Fruit fly (Drosophila melanogaster) whole organism, embryonic: ENCODE measurements around the gene Chpf.

Source experiments
- Abd-B ChIP-seq: fragments of 200-800 bp; sonication (Bioruptor generic); optimal IDR thresholded peaks from 2 replicates; lab custom pipeline; 2018; ENCODE audit warnings: missing biosample characterization, mild to moderate bottlenecking, missing genetic modification characterization, moderate library complexity
- Atf-2 ChIP-seq: fragments of 200-800 bp; sonication (Bioruptor generic); optimal IDR thresholded peaks from 2 replicates; lab custom pipeline; 2016; ENCODE audit warnings: missing biosample characterization, missing genetic modification characterization
- BEAF-32 ChIP-seq: fragments of 200-800 bp; sonication (Bioruptor generic); optimal IDR thresholded peaks from 3 replicates; lab custom pipeline; 2017; ENCODE audit warnings: missing biosample characterization, missing genetic modification characterization, mild to moderate bottlenecking, moderate library complexity, missing genetic modification reagents
- Bgb ChIP-seq: fragments of 200-800 bp; sonication (Bioruptor generic); IDR thresholded peaks from 2 replicates; pipeline ENCODE4 v1.3.6; 2022; ENCODE audit warnings: missing biosample characterization, missing genetic modification characterization; ENCODE audit not compliant: partially characterized antibody
- Blimp-1 ChIP-seq: fragments of 200-800 bp; sonication (Bioruptor generic); optimal IDR thresholded peaks from 3 replicates; lab custom pipeline; 2018; ENCODE audit warnings: missing biosample characterization, missing genetic modification characterization, mild to moderate bottlenecking, moderate library complexity, missing genetic modification reagents
- CG10209 ChIP-seq: fragments of 200-800 bp; sonication (Bioruptor generic); optimal IDR thresholded peaks from 3 replicates; lab custom pipeline; 2017; ENCODE audit warnings: missing biosample characterization, mild to moderate bottlenecking, missing genetic modification characterization, missing genetic modification reagents
- CG10267 ChIP-seq: fragments of 200-800 bp; sonication (Bioruptor generic); optimal IDR thresholded peaks from 2 replicates; lab custom pipeline; 2018; ENCODE audit warnings: missing biosample characterization, mild to moderate bottlenecking, missing genetic modification characterization, moderate library complexity
- CG11093 ChIP-seq: fragments of 200-800 bp; sonication (Bioruptor generic); IDR thresholded peaks from 3 replicates; pipeline ENCODE4 v1.3.6; 2022; ENCODE audit warnings: missing biosample characterization, missing genetic modification characterization
- CG11504 ChIP-seq: fragments of 200-800 bp; sonication (Bioruptor generic); optimal IDR thresholded peaks from 3 replicates; lab custom pipeline; 2019; ENCODE audit warnings: missing biosample characterization, mild to moderate bottlenecking, missing genetic modification characterization, moderate library complexity
- CG12659 ChIP-seq: fragments of 200-800 bp; sonication (Bioruptor generic); optimal IDR thresholded peaks from 3 replicates; lab custom pipeline; 2017; ENCODE audit warnings: mild to moderate bottlenecking, missing biosample characterization, missing genetic modification reagents, missing genetic modification characterization
- CG14710 ChIP-seq: fragments of 200-800 bp; sonication (Bioruptor generic); optimal IDR thresholded peaks from 3 replicates; lab custom pipeline; 2019; ENCODE audit warnings: missing biosample characterization, mild to moderate bottlenecking, missing genetic modification characterization, moderate library complexity
- CG15269 ChIP-seq: fragments of 200-800 bp; sonication (Bioruptor generic); optimal IDR thresholded peaks from 2 replicates; lab custom pipeline; 2018; ENCODE audit warnings: missing biosample characterization, mild to moderate bottlenecking, missing genetic modification characterization, moderate library complexity
- CG15601 ChIP-seq: fragments of 200-800 bp; sonication (Bioruptor generic); optimal IDR thresholded peaks from 3 replicates; lab custom pipeline; 2019; ENCODE audit warnings: missing biosample characterization, mild to moderate bottlenecking, missing genetic modification characterization, moderate library complexity
- CG16863 ChIP-seq: fragments of 200-800 bp; sonication (Bioruptor generic); optimal IDR thresholded peaks from 3 replicates; lab custom pipeline; 2016; ENCODE audit warnings: missing biosample characterization, missing genetic modification characterization
- CG17385 ChIP-seq: fragments of 200-800 bp; sonication (Bioruptor generic); optimal IDR thresholded peaks from 3 replicates; lab custom pipeline; 2018; ENCODE audit warnings: missing biosample characterization, mild to moderate bottlenecking, missing genetic modification characterization
- CG18599 ChIP-seq: fragments of 200-800 bp; sonication (Bioruptor generic); optimal IDR thresholded peaks from 3 replicates; lab custom pipeline; 2017; ENCODE audit warnings: missing biosample characterization, missing genetic modification characterization, mild to moderate bottlenecking, moderate library complexity, missing genetic modification reagents
- CG2712 ChIP-seq: fragments of 200-800 bp; optimal IDR thresholded peaks from 3 replicates; lab custom pipeline; 2019; ENCODE audit warnings: missing biosample characterization, mild to moderate bottlenecking, missing genetic modification characterization, moderate library complexity
- CG33213 ChIP-seq: fragments of 200-800 bp; sonication (Bioruptor generic); optimal IDR thresholded peaks from 3 replicates; lab custom pipeline; 2016; ENCODE audit warnings: missing biosample characterization, missing genetic modification characterization
- CG4730 ChIP-seq: fragments of 200-800 bp; sonication (Bioruptor generic); IDR thresholded peaks from 2 replicates; pipeline ENCODE4 v1.3.6; 2022; ENCODE audit warnings: missing biosample characterization, missing genetic modification characterization
- CG6791 ChIP-seq: fragments of 200-800 bp; sonication (Bioruptor generic); IDR thresholded peaks from 3 replicates; pipeline ENCODE4 v1.3.6; 2022; ENCODE audit warnings: missing biosample characterization, missing genetic modification characterization; ENCODE audit not compliant: partially characterized antibody
- CG7271 ChIP-seq: fragments of 200-800 bp; sonication (Bioruptor generic); optimal IDR thresholded peaks from 2 replicates; lab custom pipeline; 2018; ENCODE audit warnings: missing biosample characterization, mild to moderate bottlenecking, missing genetic modification characterization, moderate library complexity
- CG7928 ChIP-seq: fragments of 200-800 bp; sonication (Bioruptor generic); optimal IDR thresholded peaks from 2 replicates; lab custom pipeline; 2017; ENCODE audit warnings: missing biosample characterization, mild to moderate bottlenecking, missing genetic modification characterization
- CG9215 ChIP-seq: fragments of 200-800 bp; sonication (Bioruptor generic); IDR thresholded peaks from 2 replicates; pipeline ENCODE4 v1.3.6; 2022; ENCODE audit warnings: missing biosample characterization, missing genetic modification characterization
- Dad ChIP-seq: fragments of 200-800 bp; sonication (Bioruptor generic); optimal IDR thresholded peaks from 3 replicates; lab custom pipeline; 2016; ENCODE audit warnings: missing biosample characterization, missing genetic modification characterization
- Doc3 ChIP-seq: fragments of 200-800 bp; sonication (Bioruptor generic); IDR thresholded peaks from 3 replicates; pipeline ENCODE4 v1.3.6; 2022; ENCODE audit warnings: missing biosample characterization, missing genetic modification characterization; ENCODE audit not compliant: partially characterized antibody
- Dp ChIP-seq: fragments of 200-800 bp; sonication (Bioruptor generic); optimal IDR thresholded peaks from 2 replicates; lab custom pipeline; 2018; ENCODE audit warnings: missing biosample characterization, mild to moderate bottlenecking, missing genetic modification characterization, moderate library complexity
- E2f2 ChIP-seq: fragments of 200-800 bp; sonication (Bioruptor generic); IDR thresholded peaks from 2 replicates; pipeline ENCODE4 v1.3.6; 2022; ENCODE audit warnings: missing biosample characterization, missing genetic modification characterization
- ERR ChIP-seq: fragments of 200-800 bp; sonication (Bioruptor generic); optimal IDR thresholded peaks from 2 replicates; lab custom pipeline; 2016; ENCODE audit warnings: missing biosample characterization, missing genetic modification characterization
- Fer1 ChIP-seq: fragments of 200-800 bp; sonication (Bioruptor generic); optimal IDR thresholded peaks from 2 replicates; lab custom pipeline; 2017; ENCODE audit warnings: missing biosample characterization, mild to moderate bottlenecking, missing genetic modification characterization
- Med ChIP-seq: fragments of 200-800 bp; sonication (Bioruptor generic); peaks from one replicate; lab custom pipeline; 2016; ENCODE audit warnings: missing biosample characterization, missing genetic modification characterization, mild to moderate bottlenecking, inconsistent platforms, moderate library complexity
- Rfx ChIP-seq: fragments of 200-800 bp; sonication (Bioruptor generic); IDR thresholded peaks from 2 replicates; pipeline ENCODE4 v1.3.6; 2022; ENCODE audit warnings: missing biosample characterization, missing genetic modification characterization
- Vsx1 ChIP-seq: fragments of 200-800 bp; sonication (Bioruptor generic); optimal IDR thresholded peaks from 2 replicates; lab custom pipeline; 2017; ENCODE audit warnings: missing biosample characterization, mild to moderate bottlenecking, missing genetic modification characterization, missing genetic modification reagents
- ci ChIP-seq: fragments of 200-800 bp; sonication (Bioruptor generic); IDR thresholded peaks from 3 replicates; pipeline ENCODE4 v1.3.6; 2022; ENCODE audit warnings: missing biosample characterization, missing genetic modification characterization
- dan ChIP-seq: fragments of 200-800 bp; sonication (Bioruptor generic); IDR thresholded peaks from 2 replicates; pipeline ENCODE4 v1.3.6; 2022; ENCODE audit warnings: missing biosample characterization, missing genetic modification characterization
- dm ChIP-seq: fragments of 200-800 bp; sonication (Bioruptor generic); optimal IDR thresholded peaks from 3 replicates; lab custom pipeline; 2016; ENCODE audit warnings: missing biosample characterization, missing genetic modification characterization
- dpn ChIP-seq, 2 experiments: fragments of 200-800 bp; sonication (Bioruptor generic); optimal IDR thresholded peaks; 3 replicates each; lab custom pipeline; 2016; ENCODE audit warnings: missing biosample characterization in 2 of 2, missing genetic modification characterization in 2 of 2
- gfzf ChIP-seq: fragments of 200-800 bp; sonication (Bioruptor generic); optimal IDR thresholded peaks from 2 replicates; lab custom pipeline; 2016; ENCODE audit warnings: missing biosample characterization, mild to moderate bottlenecking, missing genetic modification characterization, moderate library complexity
- grn ChIP-seq: fragments of 200-800 bp; sonication (Bioruptor generic); optimal IDR thresholded peaks from 3 replicates; lab custom pipeline; 2017; ENCODE audit warnings: missing biosample characterization, missing genetic modification characterization
- gsb ChIP-seq: fragments of 200-800 bp; sonication (Bioruptor generic); IDR thresholded peaks from 2 replicates; pipeline ENCODE4 v1.3.6; 2022; ENCODE audit warnings: missing biosample characterization, missing genetic modification characterization
- her ChIP-seq: fragments of 200-800 bp; sonication (Bioruptor generic); optimal IDR thresholded peaks from 2 replicates; lab custom pipeline; 2016; ENCODE audit warnings: missing biosample characterization, missing genetic modification characterization
- knrl ChIP-seq: fragments of 200-800 bp; sonication (Bioruptor generic); IDR thresholded peaks from 3 replicates; pipeline ENCODE4 v1.3.6; 2022; ENCODE audit warnings: missing biosample characterization, missing genetic modification characterization; ENCODE audit not compliant: partially characterized antibody
- lilli ChIP-seq: fragments of 200-800 bp; sonication (Bioruptor generic); optimal IDR thresholded peaks from 3 replicates; lab custom pipeline; 2016; ENCODE audit warnings: missing biosample characterization, missing genetic modification characterization
- nom ChIP-seq: fragments of 200-800 bp; sonication (Bioruptor generic); optimal IDR thresholded peaks from 2 replicates; lab custom pipeline; 2017; ENCODE audit warnings: missing biosample characterization, missing genetic modification characterization, mild to moderate bottlenecking, moderate library complexity, missing genetic modification reagents
- oc ChIP-seq: fragments of 200-800 bp; sonication (Bioruptor generic); optimal IDR thresholded peaks from 2 replicates; lab custom pipeline; 2018; ENCODE audit warnings: missing biosample characterization, mild to moderate bottlenecking, missing genetic modification characterization, moderate library complexity
- salm ChIP-seq: fragments of 200-800 bp; sonication (Bioruptor generic); optimal IDR thresholded peaks from 2 replicates; lab custom pipeline; 2018; ENCODE audit warnings: missing biosample characterization, mild to moderate bottlenecking, missing genetic modification characterization
- sens ChIP-seq: fragments of 200-800 bp; sonication (Bioruptor generic); peaks from one replicate; lab custom pipeline; 2016; ENCODE audit warnings: missing biosample characterization, missing genetic modification characterization
- sna ChIP-seq: fragments of 200-800 bp; sonication (Bioruptor generic); IDR thresholded peaks from 2 replicates; pipeline ENCODE4 v1.3.6; 2022; ENCODE audit warnings: missing biosample characterization, missing genetic modification characterization; ENCODE audit not compliant: partially characterized antibody
- sqz ChIP-seq: fragments of 200-800 bp; sonication (Bioruptor generic); optimal IDR thresholded peaks from 3 replicates; lab custom pipeline; 2018; ENCODE audit warnings: missing biosample characterization, mild to moderate bottlenecking, missing genetic modification characterization
- sug ChIP-seq: fragments of 200-800 bp; optimal IDR thresholded peaks from 2 replicates; lab custom pipeline; 2019; ENCODE audit warnings: missing biosample characterization, mild to moderate bottlenecking, missing genetic modification characterization, moderate library complexity
- trem ChIP-seq: fragments of 200-800 bp; optimal IDR thresholded peaks from 3 replicates; lab custom pipeline; 2019; ENCODE audit warnings: missing biosample characterization, mild to moderate bottlenecking, missing genetic modification characterization, moderate library complexity

Chpf gene

dm6 chrX:13128750-13129152, 16.5 kb upstream of the Chpf start, which contains the start of the genes CG32638, CG15717 and MFS10 (continued):
- TF ChIP-seq Med (GFP tag; lab: Kevin White, UChicago), result peak; percentile 91
- TF ChIP-seq salm (tag; lab: Kevin White, UChicago), result no peak
- TF ChIP-seq CG2712 (tag; lab: Kevin White, UChicago), result peak; percentile 33
- TF ChIP-seq CG11093 (GFP tag; lab: Robert Waterston, UW), result no peak
- no peak for TF ChIP-seq CG7928
- TF ChIP-seq sna, result no peak
- no peak for TF ChIP-seq CG18599
- no peak for TF ChIP-seq Blimp-1 (GFP tag; lab: Kevin White, UChicago)
- peak; percentile 99 for TF ChIP-seq grn (GFP tag; lab: Kevin White, UChicago)
- peak; percentile 41 for TF ChIP-seq CG7271 (tag; lab: Kevin White, UChicago)
- TF ChIP-seq ERR, result peak; percentile 23
- TF ChIP-seq E2f2 (GFP tag; lab: Robert Waterston, UW), result peak; percentile 75
- TF ChIP-seq lilli, result peak; percentile 17
- no peak for TF ChIP-seq Atf-2 (GFP tag; lab: Kevin White, UChicago)
- TF ChIP-seq CG9215 (GFP tag; lab: Robert Waterston, UW), result no peak
- TF ChIP-seq ci, result peak; percentile 70
- no peak for TF ChIP-seq sqz
- peak; percentile 40; the same call in 1 of the 2 replicates for TF ChIP-seq Rfx
- peak; percentile 10 for TF ChIP-seq CG15269 (tag; lab: Kevin White, UChicago)
- peak in 1 of 2 experiments; percentile 6 for TF ChIP-seq dpn (GFP tag; optimal IDR thresholded peaks at IDR 0.05; lab: Kevin White, UChicago)
- TF ChIP-seq BEAF-32 (GFP tag; lab: Kevin White, UChicago), result peak; percentile 54
- TF ChIP-seq her, result no peak
- peak; percentile 37 for TF ChIP-seq CG10267
- peak; percentile 43; the same call in 1 of the 3 replicates for TF ChIP-seq knrl (GFP tag; lab: Robert Waterston, UW)
- no peak for TF ChIP-seq dan (GFP tag; lab: Robert Waterston, UW)
- peak; percentile 62 for TF ChIP-seq Dp (GFP tag; lab: Kevin White, UChicago)
- peak; percentile 6 for TF ChIP-seq Abd-B (GFP tag; lab: Kevin White, UChicago)
- TF ChIP-seq gfzf (GFP tag; lab: Kevin White, UChicago), result peak; percentile 96
- peak; percentile 17 for TF ChIP-seq CG11504 (tag; lab: Kevin White, UChicago)
- TF ChIP-seq CG15601 (tag; lab: Kevin White, UChicago), result peak; percentile 80
- peak; percentile 17 for TF ChIP-seq Dad (GFP tag; lab: Kevin White, UChicago)
- peak; percentile 60 for TF ChIP-seq CG33213
- TF ChIP-seq Vsx1 (GFP tag; lab: Kevin White, UChicago), result no peak
- peak; percentile 17 for TF ChIP-seq oc (tag; lab: Kevin White, UChicago)
- peak; percentile 20 for TF ChIP-seq nom
- TF ChIP-seq Fer1 (GFP tag; lab: Kevin White, UChicago), result peak; percentile 37
- peak; percentile 37 for TF ChIP-seq CG14710 (tag; lab: Kevin White, UChicago)
- TF ChIP-seq gsb (GFP tag; lab: Robert Waterston, UW), result no peak
- TF ChIP-seq CG12659, result peak; percentile 86
- TF ChIP-seq CG16863, result peak; percentile 11
- peak; percentile 43; the same call in 1 of the 2 replicates for TF ChIP-seq Bgb (GFP tag; lab: Robert Waterston, UW)
- no peak for TF ChIP-seq CG10209 (GFP tag; lab: Kevin White, UChicago)
- no peak for TF ChIP-seq CG4730 (GFP tag; lab: Robert Waterston, UW)
- no peak for TF ChIP-seq Doc3
- peak; percentile 55 for TF ChIP-seq dm (GFP tag; lab: Kevin White, UChicago)
- peak; percentile 56 for TF ChIP-seq trem (tag; lab: Kevin White, UChicago)
- 0 out of 3 replicates have a peak, but pooled peaks have one; percentile 50 for TF ChIP-seq CG6791
- TF ChIP-seq sens, result no peak
- peak; percentile 30 for TF ChIP-seq sug (tag; lab: Kevin White, UChicago)
- no peak for TF ChIP-seq CG17385 (GFP tag; lab: Kevin White, UChicago)
